Worm (Caenorhabditis elegans) whole organism, L4 larva: ENCODE measurements around the gene mon-2.
A peak's percentile ranks its signal among the peaks of the same experiment; 100 is the strongest.

Experiments
- R02D3.7 ChIP-seq: fragments of 150-350 bp; sonication (generic microtip); optimal IDR thresholded peaks from 3 replicates; lab custom pipeline; 2014; ENCODE audit warnings: missing biosample characterization, missing genetic modification characterization
- Y105C5A.15 ChIP-seq: fragments of 200-800 bp; sonication (Bioruptor generic); IDR thresholded peaks from 2 replicates; pipeline ENCODE4 v1.3.6; 2022; ENCODE audit warnings: missing genetic modification characterization, missing compliant biosample characterization
- Y48G9A.11 ChIP-seq: fragments of 200-800 bp; sonication (Bioruptor generic); IDR thresholded peaks from 2 replicates; pipeline ENCODE4 v1.3.6; 2022; ENCODE audit warnings: missing genetic modification reagents, missing genetic modification characterization, missing compliant biosample characterization
- Y5F2A.4 ChIP-seq: fragments of 200-800 bp; sonication (Bioruptor generic); optimal IDR thresholded peaks from 2 replicates; lab custom pipeline; 2018; ENCODE audit warnings: mild to moderate bottlenecking, missing genetic modification characterization, missing compliant biosample characterization
- Y75B8A.6 ChIP-seq: fragments of 200-800 bp; sonication (Bioruptor generic); IDR thresholded peaks from 2 replicates; pipeline ENCODE4 v1.3.6; 2022; ENCODE audit warnings: missing genetic modification reagents, missing genetic modification characterization, missing compliant biosample characterization
- ZK337.2 ChIP-seq: fragments of 200-800 bp; sonication (Bioruptor generic); IDR thresholded peaks from 2 replicates; pipeline ENCODE4 v1.3.6; 2022; ENCODE audit warnings: missing genetic modification reagents, missing genetic modification characterization, missing compliant biosample characterization
- aha-1 ChIP-seq: fragments of 150-350 bp; peaks from one replicate; lab custom pipeline; 2014; ENCODE audit warnings: missing biosample characterization, missing genetic modification characterization
- ama-1 ChIP-seq: fragments of 150-350 bp; optimal IDR thresholded peaks from 2 replicates; lab custom pipeline; 2014; ENCODE audit warnings: inconsistent platforms, mixed read lengths
- ceh-20 ChIP-seq: fragments of 200-800 bp; sonication (Bioruptor generic); IDR thresholded peaks from 2 replicates; pipeline ENCODE4 v1.3.6; 2022; ENCODE audit warnings: missing genetic modification reagents, missing genetic modification characterization, missing compliant biosample characterization
- ceh-62 ChIP-seq: sonication (generic microtip); optimal IDR thresholded peaks from 2 replicates; lab custom pipeline; 2017; ENCODE audit warnings: missing biosample characterization, missing genetic modification characterization
- cey-2 ChIP-seq: sonication (generic microtip); optimal IDR thresholded peaks from 3 replicates; lab custom pipeline; 2017; ENCODE audit warnings: missing genetic modification characterization, mild to moderate bottlenecking, missing compliant biosample characterization, antibody characterized with exemption, borderline replicate concordance; ENCODE audit not compliant: insufficient read depth
- ctbp-1 ChIP-seq: fragments of 200-800 bp; sonication (Bioruptor generic); IDR thresholded peaks from 2 replicates; pipeline ENCODE4 v1.3.6; 2022; ENCODE audit warnings: missing genetic modification reagents, missing genetic modification characterization, missing compliant biosample characterization
- daf-16 ChIP-seq, 3 experiments: sonication (generic microtip); optimal IDR thresholded peaks; 2 replicates each; lab custom pipeline; 2016 to 2017; ENCODE audit warnings: missing genetic modification characterization in 3 of 3, missing genetic modification reagents in 3 of 3, mild to moderate bottlenecking in 2 of 3, missing compliant biosample characterization in 2 of 3, missing biosample characterization in 1 of 3, moderate library complexity in 1 of 3
- daf-19 ChIP-seq: fragments of 200-800 bp; sonication (Bioruptor generic); conservative IDR thresholded peaks from 2 replicates; pipeline ENCODE4 v1.3.6; 2022; ENCODE audit warnings: missing genetic modification characterization, missing compliant biosample characterization
- daf-8 ChIP-seq: fragments of 200-800 bp; sonication (Bioruptor generic); IDR thresholded peaks from 2 replicates; pipeline ENCODE4 v1.3.6; 2022; ENCODE audit warnings: missing genetic modification characterization, missing compliant biosample characterization
- dmd-6 ChIP-seq: fragments of 200-800 bp; sonication (Bioruptor generic); IDR thresholded peaks from 2 replicates; pipeline ENCODE4 v1.3.6; 2022; ENCODE audit warnings: missing genetic modification reagents, missing genetic modification characterization, missing compliant biosample characterization
- dmd-9 ChIP-seq: fragments of 200-800 bp; sonication (Bioruptor generic); IDR thresholded peaks from 2 replicates; pipeline ENCODE4 v1.3.6; 2022; ENCODE audit warnings: missing genetic modification reagents, missing genetic modification characterization, missing compliant biosample characterization
- fkh-10 ChIP-seq: fragments of 150-350 bp; optimal IDR thresholded peaks from 2 replicates; lab custom pipeline; 2014; ENCODE audit warnings: missing biosample characterization, missing genetic modification reagents, missing genetic modification characterization
- hif-1 ChIP-seq, 2 experiments: sonication (generic microtip); optimal IDR thresholded peaks; 2 replicates each; lab custom pipeline; 2016 to 2017; ENCODE audit warnings: missing compliant biosample characterization in 2 of 2, missing genetic modification characterization in 2 of 2, missing genetic modification reagents in 2 of 2, missing genotype in 2 of 2, mild to moderate bottlenecking in 1 of 2
- hlh-30 ChIP-seq: sonication (generic microtip); optimal IDR thresholded peaks from 2 replicates; lab custom pipeline; 2017; ENCODE audit warnings: antibody characterized with exemption, mild to moderate bottlenecking, missing genetic modification characterization, missing compliant biosample characterization; ENCODE audit not compliant: insufficient read depth
- lim-7 ChIP-seq: fragments of 200-800 bp; sonication (Bioruptor generic); IDR thresholded peaks from 2 replicates; pipeline ENCODE4 v1.3.6; 2022; ENCODE audit warnings: missing genetic modification characterization, missing compliant biosample characterization
- lin-1 ChIP-seq: fragments of 200-800 bp; sonication (Bioruptor generic); IDR thresholded peaks from 2 replicates; pipeline ENCODE4 v1.3.6; 2022; ENCODE audit warnings: missing genetic modification reagents, missing genetic modification characterization, missing compliant biosample characterization
- lin-13 ChIP-seq: fragments of 150-350 bp; optimal IDR thresholded peaks from 2 replicates; lab custom pipeline; 2014; ENCODE audit warnings: missing biosample characterization, missing genetic modification reagents, missing genetic modification characterization
- lin-15B ChIP-seq: fragments of 150-350 bp; sonication (generic microtip); optimal IDR thresholded peaks from 3 replicates; lab custom pipeline; 2014; ENCODE audit warnings: missing biosample characterization, missing genetic modification characterization
- lin-29 ChIP-seq: fragments of 200-800 bp; sonication (Bioruptor generic); IDR thresholded peaks from 2 replicates; pipeline ENCODE4 v1.3.6; 2022; ENCODE audit warnings: missing genetic modification reagents, missing genetic modification characterization, missing compliant biosample characterization
- lsy-2 ChIP-seq, 2 experiments: fragments of 150-350 bp in 1 of 2; sonication (generic microtip) in 1 of 2; optimal IDR thresholded peaks; 2 replicates each; lab custom pipeline; 2014 to 2017; ENCODE audit warnings: missing biosample characterization in 2 of 2, missing genetic modification characterization in 2 of 2
- madf-9 ChIP-seq: fragments of 200-800 bp; sonication (Bioruptor generic); conservative IDR thresholded peaks from 2 replicates; pipeline ENCODE4 v1.3.6; 2022; ENCODE audit warnings: missing genetic modification reagents, missing genetic modification characterization, missing compliant biosample characterization
- mdl-1 ChIP-seq, 2 experiments: fragments of 150-350 bp in 1 of 2; sonication (generic microtip) in 1 of 2; optimal IDR thresholded peaks; 2 replicates each; lab custom pipeline; 2014 to 2017; ENCODE audit warnings: missing biosample characterization in 2 of 2, missing genetic modification characterization in 2 of 2
- mdt-29 ChIP-seq: fragments of 200-800 bp; sonication (Bioruptor generic); IDR thresholded peaks from 2 replicates; pipeline ENCODE4 v1.3.6; 2022; ENCODE audit warnings: missing genetic modification reagents, missing genetic modification characterization, missing compliant biosample characterization
- mxl-3 ChIP-seq: fragments of 200-800 bp; sonication (Bioruptor generic); optimal IDR thresholded peaks from 2 replicates; lab custom pipeline; 2018; ENCODE audit warnings: mild to moderate bottlenecking, missing genetic modification characterization, missing compliant biosample characterization
- nhr-111 ChIP-seq: fragments of 200-800 bp; sonication (Bioruptor generic); optimal IDR thresholded peaks from 2 replicates; lab custom pipeline; 2018; ENCODE audit warnings: mild to moderate bottlenecking, missing genetic modification characterization, missing compliant biosample characterization
- nhr-41 ChIP-seq: fragments of 200-800 bp; sonication (Bioruptor generic); IDR thresholded peaks from 2 replicates; pipeline ENCODE4 v1.3.6; 2022; ENCODE audit warnings: missing genetic modification reagents, missing genetic modification characterization, missing compliant biosample characterization
- nhr-48 ChIP-seq: sonication (generic microtip); optimal IDR thresholded peaks from 2 replicates; lab custom pipeline; 2016; ENCODE audit warnings: mild to moderate bottlenecking, missing genetic modification characterization, missing compliant biosample characterization
- nhr-6 ChIP-seq: fragments of 150-350 bp; optimal IDR thresholded peaks from 2 replicates; lab custom pipeline; 2014; ENCODE audit warnings: missing biosample characterization, missing genetic modification characterization
- nhr-76 ChIP-seq: fragments of 150-350 bp; optimal IDR thresholded peaks from 2 replicates; lab custom pipeline; 2014; ENCODE audit warnings: missing biosample characterization, missing genetic modification characterization
- pha-4 ChIP-seq, 2 experiments: fragments of 150-350 bp in 1 of 2; fragments of 200-800 bp in 1 of 2; sonication (Bioruptor generic) in 1 of 2; IDR thresholded peaks in 1 of 2; optimal IDR thresholded peaks in 1 of 2; 2 replicates each; pipeline versions ENCODE4 v1.3.6 to Lab custom; 2014 to 2022; ENCODE audit warnings: missing genetic modification characterization in 2 of 2, missing genetic modification reagents in 2 of 2, missing biosample characterization in 1 of 2, missing compliant biosample characterization in 1 of 2
- php-3 ChIP-seq: fragments of 200-800 bp; sonication (Bioruptor generic); IDR thresholded peaks from 2 replicates; pipeline ENCODE4 v1.3.6; 2022; ENCODE audit warnings: missing genetic modification reagents, missing genetic modification characterization, missing compliant biosample characterization
- rbr-2 ChIP-seq: sonication (generic microtip); optimal IDR thresholded peaks from 2 replicates; lab custom pipeline; 2016; ENCODE audit warnings: missing genotype, missing genetic modification characterization, missing compliant biosample characterization
- saeg-2 ChIP-seq: fragments of 200-800 bp; sonication (Bioruptor generic); IDR thresholded peaks from 2 replicates; pipeline ENCODE4 v1.3.6; 2022; ENCODE audit warnings: missing genetic modification reagents, missing genetic modification characterization, missing compliant biosample characterization
- sdz-12 ChIP-seq: fragments of 200-800 bp; sonication (Bioruptor generic); optimal IDR thresholded peaks from 2 replicates; lab custom pipeline; 2018; ENCODE audit warnings: mild to moderate bottlenecking, missing genetic modification characterization, missing compliant biosample characterization
- snpc-1.2 ChIP-seq: fragments of 200-800 bp; sonication (Bioruptor generic); IDR thresholded peaks from 2 replicates; pipeline ENCODE4 v1.3.6; 2022; ENCODE audit warnings: missing genetic modification reagents, missing genetic modification characterization, missing compliant biosample characterization
- spr-3 ChIP-seq: fragments of 200-800 bp; sonication (Bioruptor generic); optimal IDR thresholded peaks from 2 replicates; lab custom pipeline; 2018; ENCODE audit warnings: mild to moderate bottlenecking, missing genetic modification characterization, missing compliant biosample characterization
- tag-97 ChIP-seq: fragments of 200-800 bp; sonication (Bioruptor generic); IDR thresholded peaks from 2 replicates; pipeline ENCODE4 v1.3.6; 2022; ENCODE audit warnings: missing genetic modification characterization, missing compliant biosample characterization
- unc-130 ChIP-seq: sonication (generic microtip); optimal IDR thresholded peaks from 2 replicates; lab custom pipeline; 2016; ENCODE audit warnings: missing genetic modification reagents, missing genetic modification characterization, missing compliant biosample characterization
- unc-39 ChIP-seq: sonication (generic microtip); optimal IDR thresholded peaks from 2 replicates; lab custom pipeline; 2017; ENCODE audit warnings: missing biosample characterization, missing genetic modification characterization
- unc-62 ChIP-seq, 3 experiments: fragments of 150-350 bp in 1 of 3; sonication (generic microtip); optimal IDR thresholded peaks in 2 of 3; peaks in 1 of 3; 1 replicate in 1 of 3; 2 replicates in 2 of 3; lab custom pipeline; 2014 to 2017; ENCODE audit warnings: missing biosample characterization in 3 of 3, missing genetic modification characterization in 3 of 3, missing genetic modification reagents in 3 of 3, missing genotype in 1 of 3
- zag-1 ChIP-seq: fragments of 150-350 bp; optimal IDR thresholded peaks from 2 replicates; lab custom pipeline; 2014; ENCODE audit warnings: missing biosample characterization, missing genetic modification characterization
- zfp-3 ChIP-seq: fragments of 200-800 bp; sonication (Bioruptor generic); conservative IDR thresholded peaks from 2 replicates; pipeline ENCODE4 v1.3.6; 2022; ENCODE audit warnings: missing genetic modification reagents, missing genetic modification characterization, missing compliant biosample characterization
- ztf-11 ChIP-seq: fragments of 150-350 bp; optimal IDR thresholded peaks from 2 replicates; lab custom pipeline; 2014; ENCODE audit warnings: missing biosample characterization, missing genetic modification characterization
- ztf-7 ChIP-seq: fragments of 150-350 bp; optimal IDR thresholded peaks from 2 replicates; lab custom pipeline; 2014; ENCODE audit warnings: missing biosample characterization, missing genetic modification characterization

Gene mon-2

DNA sequence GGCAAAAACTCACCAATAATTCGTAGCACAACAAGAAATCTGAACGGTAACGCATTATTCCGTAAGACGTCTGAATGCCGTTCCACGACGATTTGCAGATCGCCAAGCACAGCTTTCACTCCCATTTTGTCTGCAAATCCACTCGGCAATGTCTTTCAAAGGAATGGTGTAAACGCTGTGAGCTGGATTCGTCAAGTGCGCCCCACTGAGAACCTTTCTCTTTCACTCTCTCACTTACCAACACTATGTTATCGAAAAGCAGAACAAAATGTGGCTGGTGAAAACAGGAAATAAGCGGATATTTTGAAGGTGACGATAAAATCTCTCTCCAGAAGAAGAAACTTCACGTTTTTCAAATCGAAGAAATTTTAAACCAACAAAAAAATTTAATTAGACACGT lies 7.7 kb upstream of the mon-2 start (continued):
- TF ChIP-seq ZK337.2 (GFP tag; lab: Robert Waterston, UW) (no peak), R02D3.7 (tag; lab: Kevin White, UChicago) (no peak), daf-19 (no peak), tag-97 (no peak), lin-1 (GFP tag; lab: Robert Waterston, UW) (no peak), nhr-6 (tag; lab: Kevin White, UChicago) (peak; percentile 16), hlh-30 (tag; lab: Kevin White, UChicago) (no peak), Y75B8A.6 (GFP tag; lab: Robert Waterston, UW) (no peak), unc-130 (GFP tag; lab: Kevin White, UChicago) (no peak), Y105C5A.15 (GFP tag; lab: Robert Waterston, UW) (no peak), dmd-9 (GFP tag; lab: Robert Waterston, UW) (no peak), dmd-6 (GFP tag; lab: Robert Waterston, UW) (0 out of 2 replicates have a peak, but pooled peaks have one; percentile 9), ceh-62 (tag; lab: Kevin White, UChicago) (no peak), madf-9 (GFP tag; lab: Robert Waterston, UW) (no peak), ztf-11 (tag; lab: Kevin White, UChicago) (no peak), zag-1 (tag; lab: Kevin White, UChicago) (no peak), Y48G9A.11 (GFP tag; lab: Robert Waterston, UW) (0 out of 2 replicates have a peak, but pooled peaks have one; percentile 21), nhr-48 (tag; lab: Kevin White, UChicago) (no peak), lin-15B (no peak), hif-1 (tag; optimal IDR thresholded peaks at IDR 0.05; lab: Kevin White, UChicago) (no peak), daf-8 (GFP tag; lab: Robert Waterston, UW) (no peak), cey-2 (tag; lab: Kevin White, UChicago) (no peak), pha-4 (GFP tag; IDR thresholded peaks at IDR 0.05; lab: Robert Waterston, UW) (no peak), pha-4 (tag; optimal IDR thresholded peaks at IDR 0.05; lab: Kevin White, UChicago) (no peak), sdz-12 (GFP tag; lab: Kevin White, UChicago) (no peak), unc-39 (tag; lab: Kevin White, UChicago) (no peak), saeg-2 (GFP tag; lab: Robert Waterston, UW) (0 out of 2 replicates have a peak, but pooled peaks have one; percentile 14), mdt-29 (GFP tag; lab: Robert Waterston, UW) (no peak), mdl-1 (tag; optimal IDR thresholded peaks at IDR 0.05; lab: Kevin White, UChicago) (peak in 1 of 2 experiments; percentile 21), Y5F2A.4 (no peak), aha-1 (tag; lab: Kevin White, UChicago) (peak; percentile 44), php-3 (GFP tag; lab: Robert Waterston, UW) (0 out of 2 replicates have a peak, but pooled peaks have one; percentile 15), rbr-2 (tag; lab: Kevin White, UChicago) (no peak), zfp-3 (GFP tag; lab: Robert Waterston, UW) (no peak), mxl-3 (GFP tag; lab: Kevin White, UChicago) (peak; percentile 49), lsy-2 (tag; optimal IDR thresholded peaks at IDR 0.05; lab: Kevin White, UChicago) (peak in 1 of 2 experiments; percentile 50), spr-3 (GFP tag; lab: Kevin White, UChicago) (no peak), nhr-111 (GFP tag; lab: Kevin White, UChicago) (no peak), nhr-41 (GFP tag; lab: Robert Waterston, UW) (no peak), lin-13 (GFP tag; lab: Kevin White, UChicago) (no peak), ama-1 (lab: Kevin White, UChicago) (peak; percentile 84), ceh-20 (no peak), fkh-10 (GFP tag; lab: Kevin White, UChicago) (no peak), ztf-7 (tag; lab: Kevin White, UChicago) (no peak), ctbp-1 (GFP tag; lab: Robert Waterston, UW) (no peak), lin-29 (GFP tag; lab: Robert Waterston, UW) (no peak), daf-16 (GFP tag; optimal IDR thresholded peaks at IDR 0.05; lab: Kevin White, UChicago) (no peak), daf-16 (tag; optimal IDR thresholded peaks at IDR 0.05; lab: Kevin White, UChicago) (peak; percentile 17), nhr-76 (tag; lab: Kevin White, UChicago) (no peak), lim-7 (no peak), snpc-1.2 (GFP tag; lab: Robert Waterston, UW) (no peak), unc-62 (GFP tag; optimal IDR thresholded peaks at IDR 0.05 in 1 of 2; lab: Kevin White, UChicago) (peak in 1 of 2 experiments; percentile 37), unc-62 (tag; optimal IDR thresholded peaks at IDR 0.05; lab: Kevin White, UChicago) (no peak)
